Fruit fly (Drosophila melanogaster): ENCODE measurements around the gene rudhira.

The rudhira gene

dm6 chrX:11841702-11842378, 25.1 kb downstream of the rudhira start (continued):
- no peak for TF ChIP-seq Hr3 (GFP tag; optimal IDR thresholded peaks at IDR 0.05)
- TF ChIP-seq Oli (tag; optimal IDR thresholded peaks at IDR 0.05): peak; percentile 16
- no peak for TF ChIP-seq hbn (GFP tag; IDR thresholded peaks at IDR 0.05; ENCODE audit: partially characterized antibody)
- TF ChIP-seq pnt (GFP tag; optimal IDR thresholded peaks at IDR 0.05): no peak
- peak; percentile 33 for TF ChIP-seq CG8924 (tag; optimal IDR thresholded peaks at IDR 0.05)
- peak; percentile 51; the same call in 1 of the 2 replicates for TF ChIP-seq stc (GFP tag; IDR thresholded peaks at IDR 0.05)
- TF ChIP-seq CG8388 (GFP tag; optimal IDR thresholded peaks at IDR 0.05): peak; percentile 6
- no peak for TF ChIP-seq CG15514 (GFP tag; optimal IDR thresholded peaks at IDR 0.05)
- TF ChIP-seq Hr78 (GFP tag; optimal IDR thresholded peaks at IDR 0.05): peak in 1 of 2 experiments; percentile 37
- no peak for TF ChIP-seq aop (GFP tag; IDR thresholded peaks at IDR 0.05)
- TF ChIP-seq CG4282 (GFP tag; optimal IDR thresholded peaks at IDR 0.05): no peak
- peak; percentile 22 for TF ChIP-seq unpg (GFP tag; optimal IDR thresholded peaks at IDR 0.05)
- peak in 1 of 2 experiments; percentile 75 for TF ChIP-seq Hr51 (GFP tag; optimal IDR thresholded peaks at IDR 0.05)
- peak; percentile 7 for TF ChIP-seq CG10267 (tag; optimal IDR thresholded peaks at IDR 0.05)
- peak; percentile 68 for TF ChIP-seq CG11504 (tag; optimal IDR thresholded peaks at IDR 0.05)
- TF ChIP-seq CG7556 (GFP tag; optimal IDR thresholded peaks at IDR 0.05): peak; percentile 15
- peak; percentile 12 for TF ChIP-seq nerfin-1 (tag; optimal IDR thresholded peaks at IDR 0.05)
- TF ChIP-seq stwl (tag; optimal IDR thresholded peaks at IDR 0.05): no peak
- peak; percentile 36; the same call in 1 of the 2 replicates for TF ChIP-seq vvl (GFP tag; IDR thresholded peaks at IDR 0.05)
- no peak for TF ChIP-seq CG11093 (GFP tag; IDR thresholded peaks at IDR 0.05)
- peak; percentile 59 for TF ChIP-seq phol (tag; optimal IDR thresholded peaks at IDR 0.05)
- TF ChIP-seq wor (GFP tag; IDR thresholded peaks at IDR 0.05): 0 out of 2 replicates have a peak, but pooled peaks have one; percentile 20
- TF ChIP-seq ci (GFP tag; IDR thresholded peaks at IDR 0.05): 0 out of 3 replicates have a peak, but pooled peaks have one; percentile 7
- peak in 1 of 2 experiments; percentile 30 for TF ChIP-seq Pdp1 (GFP tag; optimal IDR thresholded peaks at IDR 0.05)
- TF ChIP-seq H15 (GFP tag; IDR thresholded peaks at IDR 0.05): no peak
- peak; percentile 18 for TF ChIP-seq Ssrp (tag; optimal IDR thresholded peaks at IDR 0.05)
- TF ChIP-seq Sox102F (GFP tag; optimal IDR thresholded peaks at IDR 0.05): peak; percentile 70
- TF ChIP-seq CoRest (tag; optimal IDR thresholded peaks at IDR 0.05): peak; percentile 35
- TF ChIP-seq Gug (GFP tag; IDR thresholded peaks at IDR 0.05): no peak
- peak in 1 of 2 experiments; percentile 53 for TF ChIP-seq Eip74EF (GFP tag; optimal IDR thresholded peaks at IDR 0.05)
- peak; percentile 51 for TF ChIP-seq CG2678 (tag; optimal IDR thresholded peaks at IDR 0.05)
- no peak for TF ChIP-seq Doc3 (GFP tag; IDR thresholded peaks at IDR 0.05; ENCODE audit: partially characterized antibody)
- peak; percentile 62 for TF ChIP-seq Sox100B (GFP tag; optimal IDR thresholded peaks at IDR 0.05)
- no peak for TF ChIP-seq Bgb (GFP tag; IDR thresholded peaks at IDR 0.05; ENCODE audit: partially characterized antibody)

- TF ChIP-seq p53 (GFP tag; optimal IDR thresholded peaks at IDR 0.05) (no peak), Bgb (GFP tag; IDR thresholded peaks at IDR 0.05; ENCODE audit: partially characterized antibody) (no peak), CG10565 (GFP tag; optimal IDR thresholded peaks at IDR 0.05) (no peak), Fer3 (tag; optimal IDR thresholded peaks at IDR 0.05) (peak; percentile 24), CG6689 (GFP tag; IDR thresholded peaks at IDR 0.05) (peak; percentile 66), CG17568 (GFP tag; optimal IDR thresholded peaks at IDR 0.05) (no peak), row (GFP tag; IDR thresholded peaks at IDR 0.05) (peak; percentile 63), pnt (GFP tag; optimal IDR thresholded peaks at IDR 0.05) (peak; percentile 45), org-1 (GFP tag; optimal IDR thresholded peaks at IDR 0.05) (no peak), hkb (optimal IDR thresholded peaks at IDR 0.05) (no peak), hkb (GFP tag; IDR thresholded peaks at IDR 0.05) (peak; percentile 77), NK7.1 (GFP tag; optimal IDR thresholded peaks at IDR 0.05) (no peak), Bdp1 (GFP tag; optimal IDR thresholded peaks at IDR 0.05) (no peak), CG1024 (GFP tag; IDR thresholded peaks at IDR 0.05) (0 out of 2 replicates have a peak, but pooled peaks have one; percentile 16), CG12391 (tag; optimal IDR thresholded peaks at IDR 0.05) (peak; percentile 12)
Measured at dm6 chrX:11846049-11846718, 29.5 kb downstream of the rudhira start, which contains the start of gene CG15740. CG15740 (minus strand) TSS chrX:11846099.

Measured in whole organism, embryonic.